Worm (Caenorhabditis elegans): ENCODE data around the gene Y57A10A.27.

Gene Y57A10A.27

ce11 chrII:12278602-12279001, 3.8 kb upstream of the Y57A10A.27 start:
- TF ChIP-seq C16A3.4 (tag; optimal IDR thresholded peaks at IDR 0.05) (no peak), tlp-1 (tag; optimal IDR thresholded peaks at IDR 0.05) (no peak), unc-86 (tag; optimal IDR thresholded peaks at IDR 0.05) (no peak), ets-5 (GFP tag; IDR thresholded peaks at IDR 0.05) (no peak), grh-1 (GFP tag; IDR thresholded peaks at IDR 0.05) (no peak), lin-39 (tag; optimal IDR thresholded peaks at IDR 0.05) (no peak), aha-1 (tag; optimal IDR thresholded peaks at IDR 0.05) (no peak), ceh-82 (tag; optimal IDR thresholded peaks at IDR 0.05) (no peak), nhr-19 (GFP tag; conservative IDR thresholded peaks at IDR 0.05) (no peak), dsc-1 (tag; optimal IDR thresholded peaks at IDR 0.05) (no peak), ces-1 (GFP tag; optimal IDR thresholded peaks at IDR 0.05) (no peak), F16B12.6 (tag; optimal IDR thresholded peaks at IDR 0.05) (no peak)

- no peak for TF ChIP-seq unc-130 (tag; optimal IDR thresholded peaks at IDR 0.05)
- TF ChIP-seq lin-35 (GFP tag; optimal IDR thresholded peaks at IDR 0.05) = peak in 1 of 2 experiments; percentile 7
- no peak for TF ChIP-seq elt-2 (tag; optimal IDR thresholded peaks at IDR 0.05)
- TF ChIP-seq ztf-4 (tag; optimal IDR thresholded peaks at IDR 0.05) = no peak
- no peak for TF ChIP-seq snpc-4 (tag; optimal IDR thresholded peaks at IDR 0.05)
- TF ChIP-seq elt-3 (tag; optimal IDR thresholded peaks at IDR 0.05) = no peak
- no peak for TF ChIP-seq irx-1 (tag; optimal IDR thresholded peaks at IDR 0.05)
- TF ChIP-seq alr-1 (tag; optimal IDR thresholded peaks at IDR 0.05; ENCODE audit: borderline replicate concordance) = no peak
- TF ChIP-seq hlh-17 (GFP tag; optimal IDR thresholded peaks at IDR 0.05; ENCODE audit: borderline replicate concordance) = no peak
- no peak for TF ChIP-seq snu-23 (GFP tag; optimal IDR thresholded peaks at IDR 0.05)
- no peak for TF ChIP-seq mef-2 (tag; optimal IDR thresholded peaks at IDR 0.05)
- TF ChIP-seq jun-1 (tag; optimal IDR thresholded peaks at IDR 0.05) = no peak
- no peak for TF ChIP-seq hpl-2 (GFP tag; optimal IDR thresholded peaks at IDR 0.05)
- no peak for TF ChIP-seq mab-9 (GFP tag; IDR thresholded peaks at IDR 0.05)
- no peak for TF ChIP-seq lin-15B (tag; optimal IDR thresholded peaks at IDR 0.05)
- peak; percentile 25 for TF ChIP-seq lin-39 (tag; optimal IDR thresholded peaks at IDR 0.05)
- no peak for TF ChIP-seq unc-86 (tag; optimal IDR thresholded peaks at IDR 0.05)
- no peak for TF ChIP-seq fkh-4 (tag; optimal IDR thresholded peaks at IDR 0.05; ENCODE audit: borderline replicate concordance)
- no peak for TF ChIP-seq nhr-28 (tag; optimal IDR thresholded peaks at IDR 0.05)
- TF ChIP-seq lsy-2 (tag; optimal IDR thresholded peaks at IDR 0.05) = peak; percentile 31 to 43
- TF ChIP-seq ztf-11 (tag; optimal IDR thresholded peaks at IDR 0.05) = no peak
- TF ChIP-seq xbp-1 (tag; optimal IDR thresholded peaks at IDR 0.05) = no peak
- TF ChIP-seq F16B12.6 (tag; optimal IDR thresholded peaks at IDR 0.05) = no peak
- no peak for TF ChIP-seq C16A3.4 (tag; optimal IDR thresholded peaks at IDR 0.05)
- TF ChIP-seq hlh-4 (tag; optimal IDR thresholded peaks at IDR 0.05) = no peak
- peak in 1 of 3 experiments; percentile 11 for TF ChIP-seq dpl-1 (GFP tag; optimal IDR thresholded peaks at IDR 0.05)
- TF ChIP-seq nhr-11 (tag; optimal IDR thresholded peaks at IDR 0.05) = peak; percentile 46
- TF ChIP-seq unc-98 (GFP tag; IDR thresholded peaks at IDR 0.05) = peak; percentile 50; the same call in 1 of the 2 replicates
- TF ChIP-seq ceh-8 (GFP tag; optimal IDR thresholded peaks at IDR 0.05) = no peak
- TF ChIP-seq fkh-10 (GFP tag; optimal IDR thresholded peaks at IDR 0.05) = no peak
- TF ChIP-seq efl-3 (GFP tag; optimal IDR thresholded peaks at IDR 0.05) = no peak
- TF ChIP-seq efl-1 (optimal IDR thresholded peaks at IDR 0.05) = peak; percentile 52 to 57
- peak in 1 of 2 experiments; percentile 79 for TF ChIP-seq efl-1 (GFP tag; optimal IDR thresholded peaks at IDR 0.05 in 1 of 2)
- TF ChIP-seq pqm-1 (tag; optimal IDR thresholded peaks at IDR 0.05) = no peak
- no peak for TF ChIP-seq unc-62 (GFP tag; optimal IDR thresholded peaks at IDR 0.05)
- no peak for TF ChIP-seq nhr-237 (tag; optimal IDR thresholded peaks at IDR 0.05)
- peak; percentile 30 for TF ChIP-seq pag-3 (tag; optimal IDR thresholded peaks at IDR 0.05; ENCODE audit: borderline replicate concordance, insufficient read depth)
- TF ChIP-seq nhr-76 (tag; optimal IDR thresholded peaks at IDR 0.05) = no peak
- TF ChIP-seq nhr-90 (tag; optimal IDR thresholded peaks at IDR 0.05; ENCODE audit: poor library complexity) = no peak
- no peak for TF ChIP-seq isw-1 (GFP tag; IDR thresholded peaks at IDR 0.05)
- TF ChIP-seq nhr-19 (GFP tag; conservative IDR thresholded peaks at IDR 0.05) = peak; percentile 74
Observed at ce11 chrII:12268857-12269256, 6.0 kb downstream of the Y57A10A.27 start.
